Worm (Caenorhabditis elegans) whole organism, young adult: ENCODE data around the gene T22B7.7.

Source experiments
- B0035.1 ChIP-seq: sonication (generic microtip); optimal IDR thresholded peaks from 2 replicates; lab custom pipeline; 2016; ENCODE audit warnings: missing genetic modification characterization, mild to moderate bottlenecking, missing compliant biosample characterization, missing genotype, missing genetic modification reagents
- B0261.1 ChIP-seq: sonication (generic microtip); optimal IDR thresholded peaks from 2 replicates; lab custom pipeline; 2016; ENCODE audit warnings: mild to moderate bottlenecking, missing genetic modification characterization, moderate library complexity, missing compliant biosample characterization
- B0336.3 ChIP-seq: fragments of 200-800 bp; sonication (Bioruptor generic); IDR thresholded peaks from 2 replicates; pipeline ENCODE4 v1.3.6; 2022; ENCODE audit warnings: missing genetic modification characterization, missing compliant biosample characterization
- C06A6.2 ChIP-seq: fragments of 200-800 bp; sonication (Bioruptor generic); conservative IDR thresholded peaks from 2 replicates; pipeline ENCODE4 v1.3.6; 2022; ENCODE audit warnings: missing genetic modification characterization, missing compliant biosample characterization
- F52B5.7 ChIP-seq: sonication (generic microtip); optimal IDR thresholded peaks from 2 replicates; lab custom pipeline; 2016; ENCODE audit warnings: mild to moderate bottlenecking, missing genetic modification characterization, missing compliant biosample characterization
- F57C9.4 ChIP-seq: sonication (generic microtip); optimal IDR thresholded peaks from 2 replicates; lab custom pipeline; 2017; ENCODE audit warnings: mild to moderate bottlenecking, missing genetic modification characterization, missing compliant biosample characterization
- K11D2.4 ChIP-seq: fragments of 200-800 bp; sonication (Bioruptor generic); IDR thresholded peaks from 2 replicates; pipeline ENCODE4 v1.3.6; 2022; ENCODE audit warnings: missing genetic modification reagents, missing genetic modification characterization, missing compliant biosample characterization
- ZK185.1 ChIP-seq: sonication (generic microtip); optimal IDR thresholded peaks from 2 replicates; lab custom pipeline; 2016; ENCODE audit warnings: mild to moderate bottlenecking, missing genetic modification characterization, missing compliant biosample characterization; ENCODE audit not compliant: poor library complexity, severe bottlenecking
- akir-1 ChIP-seq: fragments of 200-800 bp; sonication (Bioruptor generic); optimal IDR thresholded peaks from 2 replicates; lab custom pipeline; 2018; ENCODE audit warnings: mild to moderate bottlenecking, missing genetic modification characterization, moderate library complexity, missing compliant biosample characterization
- aptf-3 ChIP-seq: fragments of 200-800 bp; sonication (Bioruptor generic); IDR thresholded peaks from 2 replicates; pipeline ENCODE4 v1.3.6; 2022; ENCODE audit warnings: missing genetic modification characterization, missing compliant biosample characterization
- atf-7 ChIP-seq: sonication (generic microtip); optimal IDR thresholded peaks from 2 replicates; lab custom pipeline; 2017; ENCODE audit warnings: mild to moderate bottlenecking, missing genetic modification characterization, missing compliant biosample characterization
- attf-5 ChIP-seq: fragments of 200-800 bp; sonication (Bioruptor generic); optimal IDR thresholded peaks from 2 replicates; lab custom pipeline; 2018; ENCODE audit warnings: mild to moderate bottlenecking, missing genetic modification characterization, missing compliant biosample characterization
- bed-1 ChIP-seq: fragments of 200-800 bp; sonication (Bioruptor generic); IDR thresholded peaks from 2 replicates; pipeline ENCODE4 v1.3.6; 2022; ENCODE audit warnings: missing genetic modification reagents, missing genetic modification characterization, missing compliant biosample characterization
- cebp-1 ChIP-seq, 2 experiments: fragments of 200-800 bp in 1 of 2; sonication (Bioruptor generic) in 1 of 2; sonication (generic microtip) in 1 of 2; IDR thresholded peaks in 1 of 2; optimal IDR thresholded peaks in 1 of 2; 2 replicates each; pipeline versions ENCODE4 v1.3.6 to Lab custom; 2017 to 2022; ENCODE audit warnings: missing compliant biosample characterization in 2 of 2, missing genetic modification characterization in 2 of 2, mild to moderate bottlenecking in 1 of 2, missing genetic modification reagents in 1 of 2, moderate library complexity in 1 of 2
- chd-7 ChIP-seq: sonication (generic microtip); optimal IDR thresholded peaks from 2 replicates; lab custom pipeline; 2016; ENCODE audit warnings: mild to moderate bottlenecking, missing genetic modification characterization, moderate library complexity, missing compliant biosample characterization
- dox-1 ChIP-seq: fragments of 200-800 bp; sonication (Bioruptor generic); IDR thresholded peaks from 2 replicates; pipeline ENCODE4 v1.3.6; 2022; ENCODE audit warnings: missing genetic modification reagents, missing genetic modification characterization, missing compliant biosample characterization
- dpff-1 ChIP-seq: sonication (generic microtip); optimal IDR thresholded peaks from 2 replicates; lab custom pipeline; 2017; ENCODE audit warnings: mild to moderate bottlenecking, missing genetic modification characterization, missing compliant biosample characterization
- efl-1 ChIP-seq: fragments of 150-350 bp; optimal IDR thresholded peaks from 2 replicates; lab custom pipeline; 2014; ENCODE audit warnings: missing biosample characterization, missing genetic modification reagents, missing genetic modification characterization
- egl-44 ChIP-seq: fragments of 200-800 bp; sonication (Bioruptor generic); IDR thresholded peaks from 2 replicates; pipeline ENCODE4 v1.3.6; 2022; ENCODE audit warnings: missing genetic modification reagents, missing genetic modification characterization, missing compliant biosample characterization
- ekl-4 ChIP-seq: fragments of 200-800 bp; sonication (Bioruptor generic); IDR thresholded peaks from 2 replicates; pipeline ENCODE4 v1.3.6; 2022; ENCODE audit warnings: missing genetic modification reagents, missing genetic modification characterization, missing compliant biosample characterization
- ets-4 ChIP-seq: fragments of 200-800 bp; sonication (Bioruptor generic); optimal IDR thresholded peaks from 2 replicates; lab custom pipeline; 2018; ENCODE audit warnings: mild to moderate bottlenecking, missing genetic modification characterization, missing compliant biosample characterization
- hmg-1.2 ChIP-seq: fragments of 200-800 bp; sonication (Bioruptor generic); IDR thresholded peaks from 2 replicates; pipeline ENCODE4 v1.3.6; 2022; ENCODE audit warnings: missing genetic modification reagents, missing genetic modification characterization, missing compliant biosample characterization
- let-526 ChIP-seq: fragments of 200-800 bp; sonication (Bioruptor generic); IDR thresholded peaks from 2 replicates; pipeline ENCODE4 v1.3.6; 2022; ENCODE audit warnings: missing genetic modification reagents, missing genetic modification characterization, missing compliant biosample characterization
- let-607 ChIP-seq, 2 experiments: fragments of 200-800 bp in 1 of 2; sonication (Bioruptor generic) in 1 of 2; sonication (generic microtip) in 1 of 2; optimal IDR thresholded peaks; 2 replicates each; lab custom pipeline; 2016 to 2018; ENCODE audit warnings: mild to moderate bottlenecking in 2 of 2, missing compliant biosample characterization in 2 of 2, missing genetic modification characterization in 2 of 2, moderate library complexity in 2 of 2, missing genotype in 1 of 2
- lin-26 ChIP-seq: fragments of 200-800 bp; sonication (Bioruptor generic); IDR thresholded peaks from 2 replicates; pipeline ENCODE4 v1.3.6; 2022; ENCODE audit warnings: missing genetic modification reagents, missing genetic modification characterization, missing compliant biosample characterization
- lin-40 ChIP-seq: sonication (generic microtip); optimal IDR thresholded peaks from 2 replicates; lab custom pipeline; 2016; ENCODE audit warnings: missing genetic modification characterization, mild to moderate bottlenecking, missing compliant biosample characterization, missing genotype, missing genetic modification reagents
- lin-54 ChIP-seq: fragments of 200-800 bp; sonication (Bioruptor generic); optimal IDR thresholded peaks from 2 replicates; lab custom pipeline; 2018; ENCODE audit warnings: mild to moderate bottlenecking, missing genetic modification characterization, missing compliant biosample characterization
- madf-3 ChIP-seq: fragments of 200-800 bp; sonication (Bioruptor generic); IDR thresholded peaks from 2 replicates; pipeline ENCODE4 v1.3.6; 2022; ENCODE audit warnings: missing genetic modification reagents, missing genetic modification characterization, missing compliant biosample characterization
- mcd-1 ChIP-seq: fragments of 200-800 bp; sonication (Bioruptor generic); IDR thresholded peaks from 2 replicates; pipeline ENCODE4 v1.3.6; 2022; ENCODE audit warnings: missing genetic modification reagents, missing genetic modification characterization, missing compliant biosample characterization
- mel-28 ChIP-seq: sonication (generic microtip); optimal IDR thresholded peaks from 2 replicates; lab custom pipeline; 2016; ENCODE audit warnings: borderline replicate concordance, mild to moderate bottlenecking, missing genetic modification characterization, missing compliant biosample characterization
- mes-4 ChIP-seq: sonication (generic microtip); optimal IDR thresholded peaks from 2 replicates; lab custom pipeline; 2016; ENCODE audit warnings: missing genotype, missing genetic modification characterization, missing compliant biosample characterization
- nhr-80 ChIP-seq: sonication (generic microtip); optimal IDR thresholded peaks from 2 replicates; lab custom pipeline; 2016; ENCODE audit warnings: missing genetic modification characterization, missing compliant biosample characterization
- nhr-90 ChIP-seq: sonication (generic microtip); optimal IDR thresholded peaks from 2 replicates; lab custom pipeline; 2016; ENCODE audit warnings: missing genotype, mild to moderate bottlenecking, missing genetic modification characterization, missing compliant biosample characterization
- pbrm-1 ChIP-seq: fragments of 200-800 bp; sonication (Bioruptor generic); IDR thresholded peaks from 2 replicates; pipeline ENCODE4 v1.3.6; 2022; ENCODE audit warnings: missing genetic modification reagents, missing genetic modification characterization, missing compliant biosample characterization
- rec-8 ChIP-seq, 2 experiments: sonication (generic microtip); optimal IDR thresholded peaks; 2 replicates each; lab custom pipeline; 2016; ENCODE audit warnings: mild to moderate bottlenecking in 2 of 2, missing genetic modification characterization in 2 of 2, missing genetic modification reagents in 2 of 2, missing genotype in 2 of 2, missing biosample characterization in 1 of 2, missing compliant biosample characterization in 1 of 2, moderate library complexity in 1 of 2
- sea-2 ChIP-seq: fragments of 200-800 bp; sonication (Bioruptor generic); IDR thresholded peaks from 2 replicates; pipeline ENCODE4 v1.3.6; 2022; ENCODE audit warnings: missing genetic modification characterization, missing compliant biosample characterization
- snpc-4 ChIP-seq, 5 experiments: fragments of 150-350 bp in 1 of 5; sonication (generic microtip) in 4 of 5; optimal IDR thresholded peaks; 2 replicates each; lab custom pipeline; 2014 to 2018; ENCODE audit warnings: missing genetic modification characterization in 5 of 5, missing biosample characterization in 3 of 5, antibody characterized with exemption in 2 of 5, mild to moderate bottlenecking in 2 of 5, missing compliant biosample characterization in 2 of 5, missing genotype in 2 of 5, moderate library complexity in 2 of 5, missing genetic modification reagents in 1 of 5
- somi-1 ChIP-seq: fragments of 200-800 bp; sonication (Bioruptor generic); optimal IDR thresholded peaks from 2 replicates; lab custom pipeline; 2018; ENCODE audit warnings: mild to moderate bottlenecking, missing genetic modification characterization, missing compliant biosample characterization
- tbp1 ChIP-seq: fragments of 200-800 bp; sonication (Bioruptor generic); optimal IDR thresholded peaks from 2 replicates; lab custom pipeline; 2018; ENCODE audit warnings: mild to moderate bottlenecking, missing genetic modification characterization, missing compliant biosample characterization
- unc-62 ChIP-seq: fragments of 150-350 bp; optimal IDR thresholded peaks from 2 replicates; lab custom pipeline; 2014; ENCODE audit warnings: missing biosample characterization, missing genetic modification reagents, missing genetic modification characterization
- xnd-1 ChIP-seq: sonication (generic microtip); optimal IDR thresholded peaks from 2 replicates; lab custom pipeline; 2016; ENCODE audit warnings: missing genotype, missing genetic modification reagents, missing genetic modification characterization, missing compliant biosample characterization
- zfh-2 ChIP-seq: fragments of 200-800 bp; sonication (Bioruptor generic); conservative IDR thresholded peaks from 2 replicates; pipeline ENCODE4 v1.3.6; 2022; ENCODE audit warnings: missing genetic modification reagents, missing genetic modification characterization, missing compliant biosample characterization
- ztf-22 ChIP-seq: fragments of 200-800 bp; sonication (Bioruptor generic); optimal IDR thresholded peaks from 2 replicates; lab custom pipeline; 2018; ENCODE audit warnings: mild to moderate bottlenecking, missing genetic modification characterization, moderate library complexity, missing compliant biosample characterization
- ztf-3 ChIP-seq: fragments of 200-800 bp; sonication (Bioruptor generic); optimal IDR thresholded peaks from 2 replicates; lab custom pipeline; 2018; ENCODE audit warnings: mild to moderate bottlenecking, missing genetic modification characterization, missing compliant biosample characterization

Gene T22B7.7

DNA sequence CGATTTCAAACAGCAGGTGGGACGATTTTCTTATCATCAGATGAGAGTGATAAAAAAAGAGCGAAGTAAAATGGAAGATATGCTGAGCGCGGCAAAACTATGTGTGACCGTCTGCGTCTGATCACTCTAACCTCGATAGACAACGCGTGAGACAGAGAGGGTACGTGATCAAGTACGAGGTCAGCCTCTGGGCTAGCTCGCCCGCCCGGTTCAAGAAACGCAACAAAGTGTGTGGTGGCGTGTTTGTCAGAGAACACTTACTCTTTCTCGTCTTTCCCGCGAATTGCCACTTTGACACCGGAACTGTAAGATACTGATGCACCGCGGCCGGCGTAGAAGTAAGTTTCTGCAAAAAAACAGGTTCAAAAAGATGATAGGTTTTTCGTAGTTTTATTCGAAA, 42.3 kb upstream of the T22B7.7 start:
- TF ChIP-seq lin-26 (peak; percentile 76), nhr-80 (peak; percentile 93), nhr-90 (tag; lab: Kevin White, UChicago) (peak; percentile 21), cebp-1 (GFP tag; IDR thresholded peaks at IDR 0.05; lab: Robert Waterston, UW) (0 out of 2 replicates have a peak, but pooled peaks have one; percentile 21), cebp-1 (tag; optimal IDR thresholded peaks at IDR 0.05; lab: Kevin White, UChicago) (no peak), lin-40 (tag; lab: Kevin White, UChicago) (peak; percentile 34), ztf-3 (GFP tag; lab: Kevin White, UChicago) (no peak), let-607 (tag; optimal IDR thresholded peaks at IDR 0.05; lab: Kevin White, UChicago) (peak in 1 of 2 experiments; percentile 26), pbrm-1 (GFP tag; lab: Robert Waterston, UW) (0 out of 2 replicates have a peak, but pooled peaks have one; percentile 14), F52B5.7 (tag; lab: Kevin White, UChicago) (no peak), dox-1 (GFP tag; lab: Robert Waterston, UW) (peak; percentile 72), mcd-1 (GFP tag; lab: Robert Waterston, UW) (0 out of 2 replicates have a peak, but pooled peaks have one; percentile 32), aptf-3 (no peak), F57C9.4 (tag; lab: Kevin White, UChicago) (no peak), C06A6.2 (GFP tag; lab: Robert Waterston, UW) (0 out of 2 replicates have a peak, but pooled peaks have one; percentile 38), dpff-1 (no peak), somi-1 (GFP tag; lab: Kevin White, UChicago) (peak; percentile 34), hmg-1.2 (peak; percentile 22; the same call in 1 of the 2 replicates), chd-7 (tag; lab: Kevin White, UChicago) (peak; percentile 18), atf-7 (tag; lab: Kevin White, UChicago) (peak; percentile 43), zfh-2 (GFP tag; lab: Robert Waterston, UW) (peak; percentile 64), snpc-4 (GFP tag; optimal IDR thresholded peaks at IDR 0.05; lab: Kevin White, UChicago) (no peak), snpc-4 (tag; optimal IDR thresholded peaks at IDR 0.05; lab: Kevin White, UChicago) (no peak), let-526 (GFP tag; lab: Robert Waterston, UW) (0 out of 2 replicates have a peak, but pooled peaks have one; percentile 11), ZK185.1 (tag; lab: Kevin White, UChicago) (peak; percentile 19), lin-54 (GFP tag; lab: Kevin White, UChicago) (peak; percentile 6), mel-28 (tag; lab: Kevin White, UChicago) (no peak), ekl-4 (GFP tag; lab: Robert Waterston, UW) (peak; percentile 48; the same call in 1 of the 2 replicates), mes-4 (tag; lab: Kevin White, UChicago) (no peak), tbp1 (GFP tag; lab: Kevin White, UChicago) (peak; percentile 23), K11D2.4 (GFP tag; lab: Robert Waterston, UW) (peak; percentile 49), ztf-22 (GFP tag; lab: Kevin White, UChicago) (peak; percentile 43), egl-44 (GFP tag; lab: Robert Waterston, UW) (peak; percentile 51; the same call in 1 of the 2 replicates), ets-4 (GFP tag; lab: Kevin White, UChicago) (peak; percentile 75), B0336.3 (GFP tag; lab: Robert Waterston, UW) (peak; percentile 63; the same call in 1 of the 2 replicates), B0261.1 (tag; lab: Kevin White, UChicago) (no peak), attf-5 (GFP tag; lab: Kevin White, UChicago) (peak; percentile 30)

DNA sequence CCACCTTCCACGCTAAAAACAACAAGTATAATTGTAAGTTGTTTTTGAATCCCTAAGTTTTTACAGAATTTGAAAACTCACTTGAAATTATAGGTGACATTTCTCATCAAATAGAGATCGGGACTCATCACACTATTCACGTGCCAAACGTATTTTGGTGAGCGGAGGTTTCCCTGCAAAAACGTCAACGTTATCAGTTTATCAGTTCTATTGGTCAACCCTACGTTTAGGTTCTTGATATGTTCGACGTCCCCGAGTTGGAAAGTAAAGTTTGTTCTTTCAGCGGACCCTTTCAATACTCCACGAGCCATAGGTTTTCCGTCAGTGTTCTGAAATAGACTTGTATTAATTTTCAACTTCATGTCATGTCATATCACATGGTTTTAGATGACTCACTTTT, 41.5 kb upstream of the T22B7.7 start:
- TF ChIP-seq ztf-22 (GFP tag; lab: Kevin White, UChicago), result no peak
- no peak for TF ChIP-seq madf-3 (GFP tag; lab: Robert Waterston, UW)
- no peak for TF ChIP-seq C06A6.2 (GFP tag; lab: Robert Waterston, UW)
- no peak for TF ChIP-seq xnd-1 (tag; lab: Kevin White, UChicago)
- TF ChIP-seq sea-2 (GFP tag; lab: Robert Waterston, UW), result no peak
- no peak for TF ChIP-seq efl-1 (GFP tag; lab: Kevin White, UChicago)
- no peak for TF ChIP-seq B0035.1
- TF ChIP-seq zfh-2 (GFP tag; lab: Robert Waterston, UW), result no peak
- TF ChIP-seq akir-1 (GFP tag; lab: Kevin White, UChicago), result no peak
- peak; percentile 54 for TF ChIP-seq unc-62 (GFP tag; lab: Kevin White, UChicago)
- peak; percentile 24 for TF ChIP-seq nhr-80
- no peak for TF ChIP-seq rec-8 (tag; optimal IDR thresholded peaks at IDR 0.05; lab: Kevin White, UChicago)
- no peak for TF ChIP-seq bed-1 (GFP tag; lab: Robert Waterston, UW)
